Fruit fly (Drosophila melanogaster): ENCODE results near the gene Bgb.

- TF ChIP-seq psq (optimal IDR thresholded peaks at IDR 0.05): no peak
- TF ChIP-seq usp (GFP tag; optimal IDR thresholded peaks at IDR 0.05): no peak
Measured at dm6 chr3L:1676222-1676621, 36.7 kb downstream of the Bgb start.
